Fruit fly (Drosophila melanogaster): ENCODE data around the gene Mipp2.

The Mipp2 gene

dm6 chrX:6104724-6105123, 13.5 kb upstream of the Mipp2 start:
- no peak for TF ChIP-seq h (GFP tag; optimal IDR thresholded peaks at IDR 0.05)
- TF ChIP-seq OdsH (GFP tag; optimal IDR thresholded peaks at IDR 0.05) = no peak
- TF ChIP-seq Dfd (GFP tag; optimal IDR thresholded peaks at IDR 0.05) = no peak
- no peak for TF ChIP-seq ey (GFP tag; optimal IDR thresholded peaks at IDR 0.05)
- TF ChIP-seq psq (GFP tag; optimal IDR thresholded peaks at IDR 0.05) = no peak
- TF ChIP-seq sage (GFP tag; optimal IDR thresholded peaks at IDR 0.05) = no peak
- no peak for TF ChIP-seq Hr83 (GFP tag; optimal IDR thresholded peaks at IDR 0.05; ENCODE audit: poor library complexity, severe bottlenecking)
- TF ChIP-seq CG32264 (GFP tag; optimal IDR thresholded peaks at IDR 0.05) = no peak
- no peak for TF ChIP-seq tai (GFP tag; optimal IDR thresholded peaks at IDR 0.05)
- TF ChIP-seq Vsx2 (GFP tag; optimal IDR thresholded peaks at IDR 0.05; ENCODE audit: partially characterized antibody) = no peak
- no peak for TF ChIP-seq lola (GFP tag; optimal IDR thresholded peaks at IDR 0.05)
- no peak for TF ChIP-seq Myc (optimal IDR thresholded peaks at IDR 0.05)
- TF ChIP-seq CrebA (GFP tag; optimal IDR thresholded peaks at IDR 0.05; ENCODE audit: borderline replicate concordance) = no peak
- no peak for TF ChIP-seq dmrt93B (GFP tag; optimal IDR thresholded peaks at IDR 0.05)
- TF ChIP-seq Rel (GFP tag; optimal IDR thresholded peaks at IDR 0.05) = no peak
- no peak for TF ChIP-seq Rel (tag; optimal IDR thresholded peaks at IDR 0.05)
- TF ChIP-seq CG9705 (GFP tag; optimal IDR thresholded peaks at IDR 0.05) = no peak
- TF ChIP-seq sv (GFP tag; optimal IDR thresholded peaks at IDR 0.05) = no peak
- TF ChIP-seq Dif (GFP tag; optimal IDR thresholded peaks at IDR 0.05; ENCODE audit: partially characterized antibody) = no peak

dm6 chrX:6097578-6097977, 6.3 kb upstream of the Mipp2 start:
- TF ChIP-seq CG9705 (GFP tag; optimal IDR thresholded peaks at IDR 0.05) (no peak), OdsH (GFP tag; optimal IDR thresholded peaks at IDR 0.05) (peak; percentile 67), Hr78 (GFP tag; optimal IDR thresholded peaks at IDR 0.05) (no peak), tai (GFP tag; optimal IDR thresholded peaks at IDR 0.05) (peak; percentile 45), jim (GFP tag; optimal IDR thresholded peaks at IDR 0.05) (no peak), Hnf4 (GFP tag; optimal IDR thresholded peaks at IDR 0.05) (peak; percentile 53), sage (GFP tag; optimal IDR thresholded peaks at IDR 0.05) (no peak), CG32264 (GFP tag; optimal IDR thresholded peaks at IDR 0.05) (peak; percentile 8), ey (GFP tag; optimal IDR thresholded peaks at IDR 0.05) (peak; percentile 77), Hr83 (GFP tag; optimal IDR thresholded peaks at IDR 0.05; ENCODE audit: poor library complexity, severe bottlenecking) (no peak), Dfd (GFP tag; optimal IDR thresholded peaks at IDR 0.05) (no peak), Vsx2 (GFP tag; optimal IDR thresholded peaks at IDR 0.05; ENCODE audit: partially characterized antibody) (no peak), h (GFP tag; optimal IDR thresholded peaks at IDR 0.05) (peak; percentile 83), dmrt93B (GFP tag; optimal IDR thresholded peaks at IDR 0.05) (peak; percentile 55), pan (optimal IDR thresholded peaks at IDR 0.05) (no peak), Rel (GFP tag; optimal IDR thresholded peaks at IDR 0.05) (no peak), Rel (tag; optimal IDR thresholded peaks at IDR 0.05) (no peak), CrebA (GFP tag; optimal IDR thresholded peaks at IDR 0.05; ENCODE audit: borderline replicate concordance) (no peak), N (GFP tag; optimal IDR thresholded peaks at IDR 0.05) (no peak), dsf (GFP tag; optimal IDR thresholded peaks at IDR 0.05; ENCODE audit: borderline replicate concordance) (no peak), Mio (GFP tag; optimal IDR thresholded peaks at IDR 0.05) (no peak), GATAd (GFP tag; optimal IDR thresholded peaks at IDR 0.05) (no peak), Sp1 (GFP tag; optimal IDR thresholded peaks at IDR 0.05) (no peak), Myc (optimal IDR thresholded peaks at IDR 0.05) (no peak), brk (GFP tag; optimal IDR thresholded peaks at IDR 0.05) (no peak), br (GFP tag; optimal IDR thresholded peaks at IDR 0.05) (peak; percentile 53), sv (GFP tag; optimal IDR thresholded peaks at IDR 0.05) (peak; percentile 54), Jra (GFP tag; optimal IDR thresholded peaks at IDR 0.05) (peak; percentile 26), HLH106 (tag; optimal IDR thresholded peaks at IDR 0.05) (peak; percentile 62), rgr (GFP tag; optimal IDR thresholded peaks at IDR 0.05) (peak; percentile 70), foxo (GFP tag; optimal IDR thresholded peaks at IDR 0.05) (peak; percentile 40 to 84), woc (GFP tag; optimal IDR thresholded peaks at IDR 0.05) (peak; percentile 47), Dif (GFP tag; optimal IDR thresholded peaks at IDR 0.05; ENCODE audit: partially characterized antibody) (no peak), fru (GFP tag; optimal IDR thresholded peaks at IDR 0.05) (peak; percentile 82), Abd-B (GFP tag; optimal IDR thresholded peaks at IDR 0.05) (no peak), psq (GFP tag; optimal IDR thresholded peaks at IDR 0.05) (peak; percentile 49), dl (GFP tag; optimal IDR thresholded peaks at IDR 0.05; ENCODE audit: insufficient read depth in 1 of 2, partially characterized antibody in 2 of 2) (no peak), usp (GFP tag; optimal IDR thresholded peaks at IDR 0.05) (no peak), lola (GFP tag; optimal IDR thresholded peaks at IDR 0.05) (no peak)
